Worm (Caenorhabditis elegans): ENCODE measurements around the gene acp-3.

DNA sequence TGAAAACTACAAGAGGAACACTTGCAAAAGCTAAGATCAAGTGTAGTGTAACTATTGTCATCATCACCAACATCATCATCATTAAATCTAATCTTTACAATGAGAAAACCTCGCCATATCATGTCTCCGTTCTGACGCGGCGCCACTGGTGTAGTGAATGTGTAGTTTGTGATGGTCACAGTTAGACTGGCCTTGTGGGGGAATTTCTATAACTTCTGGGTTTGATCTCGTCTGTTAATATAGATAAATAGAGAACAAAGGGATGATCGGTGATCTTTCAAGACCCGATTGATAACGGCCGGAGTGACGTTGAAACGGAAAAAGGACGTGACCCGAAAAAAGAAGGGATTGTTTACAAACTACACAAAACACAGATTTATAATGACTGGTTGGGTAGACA lies 3.9 kb upstream of the acp-3 start:
- TF ChIP-seq cog-1 (tag; optimal IDR thresholded peaks at IDR 0.05) (no peak), tab-1 (GFP tag; IDR thresholded peaks at IDR 0.05) (no peak)

Data from whole organism, midembryonic.